Fruit fly (Drosophila melanogaster) whole organism, embryonic: ENCODE data around the gene WDR79.

Experiments used
- BtbVII ChIP-seq: fragments of 200-800 bp; sonication (Bioruptor generic); optimal IDR thresholded peaks from 3 replicates; lab custom pipeline; 2017; ENCODE audit warnings: missing biosample characterization, mild to moderate bottlenecking, missing genetic modification characterization
- CG14965 ChIP-seq: fragments of 200-800 bp; sonication (Bioruptor generic); optimal IDR thresholded peaks from 2 replicates; lab custom pipeline; 2016; ENCODE audit warnings: missing biosample characterization, missing genetic modification characterization, borderline replicate concordance
- CG7372 ChIP-seq: fragments of 200-800 bp; sonication (Bioruptor generic); IDR thresholded peaks from 2 replicates; pipeline ENCODE4 v1.3.6; 2022; ENCODE audit warnings: missing biosample characterization, missing genetic modification characterization
- HLH3B ChIP-seq: fragments of 200-800 bp; sonication (Bioruptor generic); IDR thresholded peaks from 2 replicates; pipeline ENCODE4 v1.3.6; 2022; ENCODE audit warnings: missing biosample characterization, missing genetic modification characterization
- exex ChIP-seq: fragments of 200-800 bp; sonication (Bioruptor generic); optimal IDR thresholded peaks from 4 replicates; lab custom pipeline; 2018; ENCODE audit warnings: missing biosample characterization, mild to moderate bottlenecking, missing genetic modification characterization, moderate library complexity

dm6 chr2L:6082157-6082645 is 45.4 kb downstream of the WDR79 start, which contains the start of gene Kr-h1:
- no peak for TF ChIP-seq CG14965 (GFP tag; lab: Kevin White, UChicago)
- TF ChIP-seq exex (tag; lab: Kevin White, UChicago) = peak; percentile 68
- no peak for TF ChIP-seq HLH3B
- no peak for TF ChIP-seq CG7372 (GFP tag; lab: Robert Waterston, UW)
- no peak for TF ChIP-seq BtbVII (GFP tag; lab: Kevin White, UChicago)
